Comparison of ENCODE assay signal across 3 worm cellular contexts in genomic region chrIII:12569870-12570269, ce11.
TF ChIP-seq lines count a peak whose summit lies in the region.

No protein-coding gene starts in this region.

TF ChIP-seq in whole organism, L3 larva, 47 proteins besides CTCF, POLR2A, EP300 and RAD21:
- peak; percentile 71 for TF ChIP-seq nfya-1 (tag; optimal IDR thresholded peaks at IDR 0.05; lab: Kevin White, UChicago; ENCODE audit: insufficient read depth)
- TF ChIP-seq nhr-237 (tag; optimal IDR thresholded peaks at IDR 0.05; lab: Kevin White, UChicago), result no peak

TF ChIP-seq in whole organism, L4 larva, 104 proteins besides CTCF, POLR2A, EP300 and RAD21:
- TF ChIP-seq ceh-28 (tag; optimal IDR thresholded peaks at IDR 0.05; lab: Kevin White, UChicago) (no peak), zag-1 (tag; optimal IDR thresholded peaks at IDR 0.05; lab: Kevin White, UChicago) (no peak), aha-1 (tag; lab: Kevin White, UChicago) (peak; percentile 73)

TF ChIP-seq in whole organism, late embryonic, 69 proteins besides CTCF, POLR2A, EP300 and RAD21:
- no peak for TF ChIP-seq zip-5 (tag; optimal IDR thresholded peaks at IDR 0.05; lab: Kevin White, UChicago)
- TF ChIP-seq ceh-31 (tag; optimal IDR thresholded peaks at IDR 0.05; lab: Kevin White, UChicago), result no peak
- peak; percentile 47 for TF ChIP-seq nfya-1 (tag; optimal IDR thresholded peaks at IDR 0.05; lab: Kevin White, UChicago)
- no peak for TF ChIP-seq dve-1 (tag; optimal IDR thresholded peaks at IDR 0.05; lab: Kevin White, UChicago)
